Fruit fly (Drosophila melanogaster) whole organism, embryonic: Measurements from ENCODE around the gene Awh.

Experiments
- Adf1 ChIP-seq: fragments of 200-800 bp; sonication (Bioruptor generic); IDR thresholded peaks from 2 replicates; pipeline ENCODE4 v1.3.6; 2022; ENCODE audit warnings: missing biosample characterization, missing genetic modification characterization
- BEAF-32 ChIP-seq: fragments of 200-800 bp; sonication (Bioruptor generic); optimal IDR thresholded peaks from 3 replicates; lab custom pipeline; 2017; ENCODE audit warnings: missing biosample characterization, missing genetic modification characterization, mild to moderate bottlenecking, moderate library complexity, missing genetic modification reagents
- Bgb ChIP-seq: fragments of 200-800 bp; sonication (Bioruptor generic); IDR thresholded peaks from 2 replicates; pipeline ENCODE4 v1.3.6; 2022; ENCODE audit warnings: missing biosample characterization, missing genetic modification characterization; ENCODE audit not compliant: partially characterized antibody
- CG10959 ChIP-seq: fragments of 200-800 bp; sonication (Bioruptor generic); IDR thresholded peaks from 2 replicates; pipeline ENCODE4 v1.3.6; 2022; ENCODE audit warnings: missing biosample characterization, missing genetic modification characterization
- CG11723 ChIP-seq: fragments of 200-800 bp; sonication (Bioruptor generic); optimal IDR thresholded peaks from 2 replicates; lab custom pipeline; 2017; ENCODE audit warnings: missing biosample characterization, mild to moderate bottlenecking, missing genetic modification characterization
- CG13624 ChIP-seq: fragments of 200-800 bp; sonication (Bioruptor generic); optimal IDR thresholded peaks from 2 replicates; lab custom pipeline; 2016; ENCODE audit warnings: missing biosample characterization, missing genetic modification characterization
- CG15269 ChIP-seq: fragments of 200-800 bp; sonication (Bioruptor generic); optimal IDR thresholded peaks from 2 replicates; lab custom pipeline; 2018; ENCODE audit warnings: missing biosample characterization, mild to moderate bottlenecking, missing genetic modification characterization, moderate library complexity
- CG15479 ChIP-seq: fragments of 200-800 bp; sonication (Bioruptor generic); optimal IDR thresholded peaks from 3 replicates; lab custom pipeline; 2019; ENCODE audit warnings: missing biosample characterization, mild to moderate bottlenecking, missing genetic modification characterization, moderate library complexity
- CG17612 ChIP-seq: fragments of 200-800 bp; sonication (Bioruptor generic); IDR thresholded peaks from 2 replicates; pipeline ENCODE4 v1.3.6; 2022; ENCODE audit warnings: missing biosample characterization, missing genetic modification characterization
- CG18011 ChIP-seq: fragments of 200-800 bp; sonication (Bioruptor generic); optimal IDR thresholded peaks from 2 replicates; lab custom pipeline; 2017; ENCODE audit warnings: missing biosample characterization, missing genetic modification characterization, mild to moderate bottlenecking, moderate library complexity, missing genotype
- CG2199 ChIP-seq: fragments of 200-800 bp; sonication (Bioruptor generic); IDR thresholded peaks from 3 replicates; pipeline ENCODE4 v1.3.6; 2022; ENCODE audit warnings: missing biosample characterization, missing genetic modification characterization
- CG30403 ChIP-seq: fragments of 200-800 bp; sonication (Bioruptor generic); optimal IDR thresholded peaks from 3 replicates; lab custom pipeline; 2016; ENCODE audit warnings: missing biosample characterization, missing genetic modification characterization
- CG3163 ChIP-seq: fragments of 200-800 bp; sonication (Bioruptor generic); optimal IDR thresholded peaks from 3 replicates; lab custom pipeline; 2016; ENCODE audit warnings: missing biosample characterization, missing genetic modification characterization
- CG32772 ChIP-seq: fragments of 200-800 bp; sonication (Bioruptor generic); IDR thresholded peaks from 2 replicates; pipeline ENCODE4 v1.3.6; 2022; ENCODE audit warnings: missing biosample characterization, missing genetic modification characterization
- CG34224 ChIP-seq: fragments of 200-800 bp; sonication (Bioruptor generic); IDR thresholded peaks from 3 replicates; pipeline ENCODE4 v1.3.6; 2022; ENCODE audit warnings: missing biosample characterization, missing genetic modification characterization; ENCODE audit not compliant: partially characterized antibody
- CG4328 ChIP-seq: fragments of 200-800 bp; sonication (Bioruptor generic); optimal IDR thresholded peaks from 3 replicates; lab custom pipeline; 2017; ENCODE audit warnings: missing biosample characterization, missing genetic modification reagents, missing genetic modification characterization
- CG6654 ChIP-seq: fragments of 200-800 bp; sonication (Bioruptor generic); optimal IDR thresholded peaks from 2 replicates; lab custom pipeline; 2017; ENCODE audit warnings: missing biosample characterization, mild to moderate bottlenecking, missing genetic modification characterization
- CG7357 ChIP-seq: fragments of 200-800 bp; sonication (Bioruptor generic); IDR thresholded peaks from 3 replicates; pipeline ENCODE4 v1.3.6; 2022; ENCODE audit warnings: missing biosample characterization, missing genetic modification characterization
- CG7928 ChIP-seq: fragments of 200-800 bp; sonication (Bioruptor generic); optimal IDR thresholded peaks from 2 replicates; lab custom pipeline; 2017; ENCODE audit warnings: missing biosample characterization, mild to moderate bottlenecking, missing genetic modification characterization
- CG8924 ChIP-seq: fragments of 200-800 bp; optimal IDR thresholded peaks from 3 replicates; lab custom pipeline; 2019; ENCODE audit warnings: missing biosample characterization, mild to moderate bottlenecking, missing genetic modification characterization, moderate library complexity
- CG8944 ChIP-seq: fragments of 200-800 bp; sonication (Bioruptor generic); optimal IDR thresholded peaks from 3 replicates; lab custom pipeline; 2016; ENCODE audit warnings: missing biosample characterization, missing genetic modification characterization
- CG9797 ChIP-seq: fragments of 200-800 bp; sonication (Bioruptor generic); optimal IDR thresholded peaks from 3 replicates; lab custom pipeline; 2018; ENCODE audit warnings: missing biosample characterization, mild to moderate bottlenecking, missing genetic modification characterization
- Dip2 ChIP-seq: fragments of 200-800 bp; sonication (Bioruptor generic); IDR thresholded peaks from 2 replicates; pipeline ENCODE4 v1.3.6; 2022; ENCODE audit warnings: missing biosample characterization, missing genetic modification characterization
- Doc2 ChIP-seq: fragments of 200-800 bp; sonication (Bioruptor generic); IDR thresholded peaks from 2 replicates; pipeline ENCODE4 v1.3.6; 2022; ENCODE audit warnings: missing biosample characterization, missing genetic modification characterization
- Dp ChIP-seq: fragments of 200-800 bp; sonication (Bioruptor generic); optimal IDR thresholded peaks from 2 replicates; lab custom pipeline; 2018; ENCODE audit warnings: missing biosample characterization, mild to moderate bottlenecking, missing genetic modification characterization, moderate library complexity
- E2f2 ChIP-seq: fragments of 200-800 bp; sonication (Bioruptor generic); IDR thresholded peaks from 2 replicates; pipeline ENCODE4 v1.3.6; 2022; ENCODE audit warnings: missing biosample characterization, missing genetic modification characterization
- Gug ChIP-seq: fragments of 200-800 bp; sonication (Bioruptor generic); IDR thresholded peaks from 4 replicates; pipeline ENCODE4 v1.3.6; 2022; ENCODE audit warnings: missing biosample characterization, missing genetic modification characterization
- MESR4 ChIP-seq: fragments of 200-800 bp; sonication (Bioruptor generic); optimal IDR thresholded peaks from 2 replicates; lab custom pipeline; 2018; ENCODE audit warnings: missing biosample characterization, mild to moderate bottlenecking, missing genetic modification characterization, moderate library complexity
- Mes4 ChIP-seq: fragments of 200-800 bp; sonication (Bioruptor generic); optimal IDR thresholded peaks from 2 replicates; lab custom pipeline; 2016; ENCODE audit warnings: missing biosample characterization, missing genetic modification characterization
- Optix ChIP-seq: fragments of 200-800 bp; sonication (Bioruptor generic); IDR thresholded peaks from 3 replicates; pipeline ENCODE4 v1.3.6; 2022; ENCODE audit warnings: missing biosample characterization, missing genetic modification characterization
- Spps ChIP-seq: fragments of 200-800 bp; sonication (Bioruptor generic); optimal IDR thresholded peaks from 2 replicates; lab custom pipeline; 2018; ENCODE audit warnings: missing biosample characterization, mild to moderate bottlenecking, missing genetic modification characterization
- ac ChIP-seq: fragments of 200-800 bp; sonication (Bioruptor generic); optimal IDR thresholded peaks from 3 replicates; lab custom pipeline; 2017; ENCODE audit warnings: missing biosample characterization, mild to moderate bottlenecking, missing genetic modification characterization
- amos ChIP-seq: fragments of 200-800 bp; sonication (Bioruptor generic); IDR thresholded peaks from 2 replicates; pipeline ENCODE4 v1.3.6; 2022; ENCODE audit warnings: missing biosample characterization, missing genetic modification characterization; ENCODE audit not compliant: partially characterized antibody
- ash1 ChIP-seq: fragments of 200-800 bp; sonication (Bioruptor generic); optimal IDR thresholded peaks from 2 replicates; lab custom pipeline; 2018; ENCODE audit warnings: missing biosample characterization, mild to moderate bottlenecking, missing genetic modification characterization
- cg ChIP-seq: fragments of 200-800 bp; sonication (Bioruptor generic); optimal IDR thresholded peaks from 3 replicates; lab custom pipeline; 2019; ENCODE audit warnings: missing biosample characterization, mild to moderate bottlenecking, missing genetic modification characterization, moderate library complexity
- da ChIP-seq: fragments of 200-800 bp; sonication (Bioruptor generic); optimal IDR thresholded peaks from 2 replicates; lab custom pipeline; 2016; ENCODE audit warnings: missing biosample characterization, missing genetic modification characterization
- fd3F ChIP-seq: fragments of 200-800 bp; sonication (Bioruptor generic); optimal IDR thresholded peaks from 2 replicates; lab custom pipeline; 2018; ENCODE audit warnings: missing biosample characterization, mild to moderate bottlenecking, missing genetic modification characterization, moderate library complexity
- gem ChIP-seq: fragments of 200-800 bp; sonication (Bioruptor generic); optimal IDR thresholded peaks from 2 replicates; lab custom pipeline; 2019; ENCODE audit warnings: missing biosample characterization, mild to moderate bottlenecking, missing genetic modification characterization, moderate library complexity
- ham ChIP-seq: fragments of 200-800 bp; sonication (Bioruptor generic); IDR thresholded peaks from 2 replicates; pipeline ENCODE4 v1.3.6; 2022; ENCODE audit warnings: missing biosample characterization, missing genetic modification characterization
- lmd ChIP-seq: fragments of 200-800 bp; sonication (Bioruptor generic); IDR thresholded peaks from 2 replicates; pipeline ENCODE4 v1.3.6; 2022; ENCODE audit warnings: missing biosample characterization, missing genetic modification characterization
- maf-S ChIP-seq: fragments of 200-800 bp; sonication (Bioruptor generic); optimal IDR thresholded peaks from 2 replicates; lab custom pipeline; 2016; ENCODE audit warnings: missing biosample characterization, missing genetic modification characterization
- nerfin-2 ChIP-seq: fragments of 200-800 bp; sonication (Bioruptor generic); IDR thresholded peaks from 2 replicates; pipeline ENCODE4 v1.3.6; 2022; ENCODE audit warnings: missing biosample characterization, missing genetic modification characterization; ENCODE audit not compliant: partially characterized antibody
- nom ChIP-seq: fragments of 200-800 bp; sonication (Bioruptor generic); optimal IDR thresholded peaks from 2 replicates; lab custom pipeline; 2017; ENCODE audit warnings: missing biosample characterization, missing genetic modification characterization, mild to moderate bottlenecking, moderate library complexity, missing genetic modification reagents
- p53 ChIP-seq: fragments of 200-800 bp; sonication (Bioruptor generic); optimal IDR thresholded peaks from 2 replicates; lab custom pipeline; 2016; ENCODE audit warnings: missing biosample characterization, missing genetic modification characterization
- pita ChIP-seq: fragments of 200-800 bp; sonication (Bioruptor generic); optimal IDR thresholded peaks from 2 replicates; lab custom pipeline; 2017; ENCODE audit warnings: missing biosample characterization, mild to moderate bottlenecking, missing genetic modification characterization
- run ChIP-seq: fragments of 200-800 bp; sonication (Bioruptor generic); optimal IDR thresholded peaks from 3 replicates; lab custom pipeline; 2018; ENCODE audit warnings: missing biosample characterization, mild to moderate bottlenecking, missing genetic modification characterization
- slbo ChIP-seq: fragments of 200-800 bp; sonication (Bioruptor generic); IDR thresholded peaks from 2 replicates; pipeline ENCODE4 v1.3.6; 2022; ENCODE audit warnings: missing biosample characterization, missing genetic modification characterization
- sug ChIP-seq: fragments of 200-800 bp; optimal IDR thresholded peaks from 2 replicates; lab custom pipeline; 2019; ENCODE audit warnings: missing biosample characterization, mild to moderate bottlenecking, missing genetic modification characterization, moderate library complexity
- tna ChIP-seq: fragments of 200-800 bp; sonication (Bioruptor generic); IDR thresholded peaks from 2 replicates; pipeline ENCODE4 v1.3.6; 2022; ENCODE audit warnings: missing biosample characterization, missing genetic modification characterization; ENCODE audit not compliant: partially characterized antibody
- trh ChIP-seq: fragments of 200-800 bp; sonication (Bioruptor generic); optimal IDR thresholded peaks from 2 replicates; lab custom pipeline; 2016; ENCODE audit warnings: missing biosample characterization, missing genetic modification characterization
- yki ChIP-seq: fragments of >200 bp; optimal IDR thresholded peaks from 3 replicates; lab custom pipeline; 2018

Awh gene

DNA sequence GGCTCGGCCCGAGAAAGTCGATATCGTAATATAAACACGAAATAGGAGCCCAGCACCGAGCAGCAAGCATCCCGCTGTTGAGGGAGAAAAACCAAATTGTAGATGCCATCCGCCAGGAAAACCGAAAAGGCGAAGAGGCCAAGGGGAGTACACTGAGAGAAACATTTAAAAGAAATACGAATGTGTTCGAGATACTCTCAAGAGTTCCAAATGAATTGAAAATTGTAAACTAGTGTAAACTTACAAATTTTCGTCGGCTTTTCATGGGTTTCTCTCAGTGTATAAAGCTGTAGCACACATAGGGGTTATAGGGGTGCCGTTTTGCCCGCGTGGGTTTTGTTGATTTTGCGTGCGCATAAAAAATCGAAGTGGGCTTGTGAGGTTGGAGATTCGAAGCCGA lies 43.3 kb upstream of the Awh start (continued):
- TF ChIP-seq nerfin-2 (GFP tag; lab: Robert Waterston, UW) (no peak), CG8924 (tag; lab: Kevin White, UChicago) (peak; percentile 79), MESR4 (GFP tag; lab: Kevin White, UChicago) (no peak), lmd (GFP tag; lab: Robert Waterston, UW) (peak; percentile 81), CG9797 (GFP tag; lab: Kevin White, UChicago) (no peak), Adf1 (GFP tag; lab: Robert Waterston, UW) (peak; percentile 59; the same call in 1 of the 2 replicates), pita (GFP tag; lab: Kevin White, UChicago) (no peak), Gug (peak; percentile 79; the same call in 3 of the 4 replicates), Dp (GFP tag; lab: Kevin White, UChicago) (no peak), slbo (peak; percentile 92), Optix (GFP tag; lab: Robert Waterston, UW) (peak; percentile 58; the same call in 2 of the 3 replicates), nom (no peak), Spps (tag; lab: Kevin White, UChicago) (no peak), ac (GFP tag; lab: Kevin White, UChicago) (no peak), CG7928 (GFP tag; lab: Kevin White, UChicago) (peak; percentile 43), sug (tag; lab: Kevin White, UChicago) (peak; percentile 84), Mes4 (GFP tag; lab: Kevin White, UChicago) (peak; percentile 54), trh (GFP tag; lab: Kevin White, UChicago) (no peak), CG6654 (no peak), CG34224 (GFP tag; lab: Robert Waterston, UW) (no peak), CG8944 (GFP tag; lab: Kevin White, UChicago) (peak; percentile 73), CG7357 (peak; percentile 48; the same call in 1 of the 3 replicates), CG32772 (GFP tag; lab: Robert Waterston, UW) (peak; percentile 53; the same call in 1 of the 2 replicates), CG18011 (peak; percentile 54), CG2199 (GFP tag; lab: Robert Waterston, UW) (no peak), p53 (GFP tag; lab: Kevin White, UChicago) (no peak), CG15269 (tag; lab: Kevin White, UChicago) (peak; percentile 84), run (tag; lab: Kevin White, UChicago) (no peak), cg (GFP tag; lab: Kevin White, UChicago) (no peak), gem (tag; lab: Kevin White, UChicago) (peak; percentile 76), BEAF-32 (GFP tag; lab: Kevin White, UChicago) (no peak), CG4328 (no peak), CG17612 (GFP tag; lab: Robert Waterston, UW) (0 out of 2 replicates have a peak, but pooled peaks have one; percentile 36), amos (GFP tag; lab: Robert Waterston, UW) (no peak), E2f2 (GFP tag; lab: Robert Waterston, UW) (peak; percentile 57), CG3163 (GFP tag; lab: Kevin White, UChicago) (peak; percentile 56), da (no peak), Dip2 (GFP tag; lab: Robert Waterston, UW) (peak; percentile 26; the same call in 1 of the 2 replicates), Doc2 (GFP tag; lab: Robert Waterston, UW) (peak; percentile 48; the same call in 1 of the 2 replicates), CG13624 (peak; percentile 91), CG15479 (GFP tag; lab: Kevin White, UChicago) (no peak), ash1 (no peak), CG30403 (peak; percentile 73), CG11723 (peak; percentile 56), fd3F (GFP tag; lab: Kevin White, UChicago) (peak; percentile 69), CG10959 (GFP tag; lab: Robert Waterston, UW) (peak; percentile 26; the same call in 1 of the 2 replicates), maf-S (peak; percentile 23), tna (GFP tag; lab: Robert Waterston, UW) (no peak), Bgb (GFP tag; lab: Robert Waterston, UW) (no peak), ham (GFP tag; lab: Robert Waterston, UW) (no peak), yki (lab: Kevin White, UChicago) (no peak)
